Fruit fly (Drosophila melanogaster): Measurements from ENCODE around the gene Mat89Ba.

Mat89Ba gene

dm6 chr3R:16253974-16254408 is 18.2 kb downstream of the Mat89Ba start:
- TF ChIP-seq CG8765 (GFP tag; IDR thresholded peaks at IDR 0.05), result no peak
- TF ChIP-seq Ada2b (GFP tag; IDR thresholded peaks at IDR 0.05), result no peak
- TF ChIP-seq bigmax (GFP tag; optimal IDR thresholded peaks at IDR 0.05), result peak; percentile 47
- TF ChIP-seq CG15479 (GFP tag; optimal IDR thresholded peaks at IDR 0.05), result no peak
- TF ChIP-seq Taf1 (GFP tag; IDR thresholded peaks at IDR 0.05), result no peak
- peak; percentile 39 for TF ChIP-seq CG13894 (tag; optimal IDR thresholded peaks at IDR 0.05)
- peak; percentile 97 for TF ChIP-seq CG10543 (GFP tag; optimal IDR thresholded peaks at IDR 0.05)
- no peak for TF ChIP-seq knrl (GFP tag; IDR thresholded peaks at IDR 0.05; ENCODE audit: partially characterized antibody)
- TF ChIP-seq Vsx1 (GFP tag; optimal IDR thresholded peaks at IDR 0.05), result no peak
- TF ChIP-seq Deaf1 (tag; optimal IDR thresholded peaks at IDR 0.05), result peak; percentile 57
- no peak for TF ChIP-seq Ptx1 (GFP tag; IDR thresholded peaks at IDR 0.05)
- TF ChIP-seq CG8290 (GFP tag; optimal IDR thresholded peaks at IDR 0.05), result no peak
- peak in 1 of 2 experiments; percentile 34 for TF ChIP-seq CG8290 (tag; optimal IDR thresholded peaks at IDR 0.05)
- peak; percentile 5 for TF ChIP-seq sens (GFP tag)
- peak; percentile 92 for TF ChIP-seq sd (tag; optimal IDR thresholded peaks at IDR 0.05)
- no peak for TF ChIP-seq CG14014 (GFP tag; IDR thresholded peaks at IDR 0.05)
- no peak for TF ChIP-seq Fer1 (GFP tag; optimal IDR thresholded peaks at IDR 0.05)
- peak; percentile 56 for TF ChIP-seq abd-A (tag; optimal IDR thresholded peaks at IDR 0.05)
- TF ChIP-seq D (optimal IDR thresholded peaks at IDR 0.05), result peak; percentile 3
- TF ChIP-seq D (GFP tag; optimal IDR thresholded peaks at IDR 0.05), result no peak
- TF ChIP-seq Elba2 (GFP tag; optimal IDR thresholded peaks at IDR 0.05), result no peak
- TF ChIP-seq CG5180 (GFP tag; optimal IDR thresholded peaks at IDR 0.05), result peak; percentile 90
- no peak for TF ChIP-seq sna (GFP tag; IDR thresholded peaks at IDR 0.05; ENCODE audit: partially characterized antibody)
- TF ChIP-seq Blimp-1 (GFP tag; optimal IDR thresholded peaks at IDR 0.05), result no peak
- TF ChIP-seq ash1 (GFP tag; optimal IDR thresholded peaks at IDR 0.05), result peak; percentile 46
- TF ChIP-seq CG17802 (tag; optimal IDR thresholded peaks at IDR 0.05), result no peak
- no peak for TF ChIP-seq CG34422 (GFP tag; IDR thresholded peaks at IDR 0.05)
- TF ChIP-seq Side (GFP tag; optimal IDR thresholded peaks at IDR 0.05), result no peak
- no peak for TF ChIP-seq Hmr (GFP tag; optimal IDR thresholded peaks at IDR 0.05)
- TF ChIP-seq CG12769 (tag; optimal IDR thresholded peaks at IDR 0.05), result peak; percentile 71
- TF ChIP-seq CG11504 (tag; optimal IDR thresholded peaks at IDR 0.05), result peak; percentile 99
- no peak for TF ChIP-seq CG10979 (tag; optimal IDR thresholded peaks at IDR 0.05)
- TF ChIP-seq CG1233 (GFP tag; optimal IDR thresholded peaks at IDR 0.05), result no peak

dm6 chr3R:16253427-16253883 is 18.8 kb downstream of the Mat89Ba start:
- TF ChIP-seq ranshi (GFP tag; IDR thresholded peaks at IDR 0.05) (no peak), dimm (GFP tag; IDR thresholded peaks at IDR 0.05) (no peak), dmrt11E (tag; optimal IDR thresholded peaks at IDR 0.05) (peak; percentile 67), lbe (GFP tag; optimal IDR thresholded peaks at IDR 0.05) (peak; percentile 52), grau (tag; optimal IDR thresholded peaks at IDR 0.05) (peak; percentile 87), YL-1 (GFP tag; optimal IDR thresholded peaks at IDR 0.05) (peak; percentile 54), CG10979 (tag; optimal IDR thresholded peaks at IDR 0.05) (peak; percentile 84), Neu2 (GFP tag; optimal IDR thresholded peaks at IDR 0.05; ENCODE audit: borderline replicate concordance) (no peak), CG7357 (GFP tag; IDR thresholded peaks at IDR 0.05) (peak; percentile 45; the same call in 1 of the 3 replicates), sens-2 (GFP tag; IDR thresholded peaks at IDR 0.05) (no peak), CG17829 (tag; optimal IDR thresholded peaks at IDR 0.05) (peak; percentile 79), CG17328 (GFP tag; IDR thresholded peaks at IDR 0.05) (no peak), CG4854 (GFP tag; optimal IDR thresholded peaks at IDR 0.05) (peak; percentile 8), pnt (GFP tag; optimal IDR thresholded peaks at IDR 0.05) (no peak), repo (GFP tag; optimal IDR thresholded peaks at IDR 0.05) (no peak), nau (GFP tag; optimal IDR thresholded peaks at IDR 0.05) (peak; percentile 73), sima (GFP tag; optimal IDR thresholded peaks at IDR 0.05) (no peak), slbo (GFP tag; IDR thresholded peaks at IDR 0.05) (no peak), insv (GFP tag; optimal IDR thresholded peaks at IDR 0.05) (peak in 1 of 2 experiments; percentile 24), CG3065 (GFP tag; optimal IDR thresholded peaks at IDR 0.05) (no peak), bsh (GFP tag; optimal IDR thresholded peaks at IDR 0.05) (peak; percentile 24 to 72)
